Worm (Caenorhabditis elegans) whole organism, L2 larva: Measurements from ENCODE around the gene sra-35.

Experiments used
- egl-27 ChIP-seq: sonication (generic microtip); optimal IDR thresholded peaks from 3 replicates; lab custom pipeline; 2017; ENCODE audit warnings: missing biosample characterization, missing genetic modification reagents, missing genetic modification characterization
- skn-1 ChIP-seq: sonication (generic microtip); optimal IDR thresholded peaks from 2 replicates; lab custom pipeline; 2017; ENCODE audit warnings: missing biosample characterization, missing genetic modification characterization

DNA sequence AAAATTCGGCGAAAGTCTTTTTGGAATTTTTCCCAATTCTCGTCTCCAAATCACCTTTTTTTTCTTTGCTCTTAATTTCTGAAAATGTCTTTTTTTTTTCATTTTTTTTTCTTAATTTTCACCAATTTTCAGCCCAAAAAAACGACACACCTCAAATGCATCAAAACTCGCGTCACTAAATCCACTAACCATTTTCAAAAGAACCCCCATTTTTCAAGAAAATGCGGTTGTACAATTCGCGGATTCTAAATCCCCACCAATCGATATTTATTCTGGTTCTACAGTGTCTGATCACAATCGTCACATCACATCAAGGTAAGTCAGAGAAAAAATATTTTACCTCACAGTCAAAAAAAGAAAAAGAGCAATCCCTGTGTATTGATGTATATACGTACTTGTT, 44.2 kb upstream of the sra-35 start, which contains the start of gene vab-1:
- TF ChIP-seq egl-27 (tag; lab: Kevin White, UChicago), result no peak
- TF ChIP-seq skn-1, result no peak
